Fruit fly (Drosophila melanogaster): ENCODE data around the gene Jhbp5.

- no peak for TF ChIP-seq CG6854 (GFP tag; optimal IDR thresholded peaks at IDR 0.05)
- no peak for TF ChIP-seq CG31627 (GFP tag; optimal IDR thresholded peaks at IDR 0.05)
- TF ChIP-seq dac (GFP tag; optimal IDR thresholded peaks at IDR 0.05), result no peak
- no peak for TF ChIP-seq Ets96B (tag; optimal IDR thresholded peaks at IDR 0.05)
- no peak for TF ChIP-seq acj6 (GFP tag; optimal IDR thresholded peaks at IDR 0.05)
- TF ChIP-seq Sox14 (GFP tag; optimal IDR thresholded peaks at IDR 0.05), result no peak
- no peak for TF ChIP-seq CG6792 (GFP tag; optimal IDR thresholded peaks at IDR 0.05)
- TF ChIP-seq Sox15 (GFP tag; optimal IDR thresholded peaks at IDR 0.05), result no peak
- TF ChIP-seq topi (GFP tag; optimal IDR thresholded peaks at IDR 0.05), result no peak
- TF ChIP-seq fd85E (GFP tag; optimal IDR thresholded peaks at IDR 0.05), result no peak
- TF ChIP-seq Eip78C (GFP tag), result no peak
- no peak for TF ChIP-seq ss (GFP tag; optimal IDR thresholded peaks at IDR 0.05)
- TF ChIP-seq Gug (GFP tag; IDR thresholded peaks at IDR 0.05), result no peak
- no peak for TF ChIP-seq lz (GFP tag; optimal IDR thresholded peaks at IDR 0.05)
Measured at dm6 chr3R:16078247-16078646, 32.3 kb upstream of the Jhbp5 start.

Measured in whole organism, prepupa.